Fruit fly (Drosophila melanogaster): ENCODE results near the gene alphaTub67C.

- TF ChIP-seq pan (optimal IDR thresholded peaks at IDR 0.05) (no peak), Sp1 (GFP tag; optimal IDR thresholded peaks at IDR 0.05) (no peak), Hnf4 (GFP tag; optimal IDR thresholded peaks at IDR 0.05) (no peak), woc (GFP tag; optimal IDR thresholded peaks at IDR 0.05) (no peak), psq (GFP tag; optimal IDR thresholded peaks at IDR 0.05) (no peak), Hr78 (GFP tag; optimal IDR thresholded peaks at IDR 0.05) (no peak), Mio (GFP tag; optimal IDR thresholded peaks at IDR 0.05) (no peak)
Observed at dm6 chr3L:9678994-9679393, 2.1 kb upstream of the alphaTub67C start, which contains the start of the genes fry and CG16717.

All from whole organism, wandering third instar larva.